Worm (Caenorhabditis elegans): ENCODE results near the gene W07G4.2.

DNA sequence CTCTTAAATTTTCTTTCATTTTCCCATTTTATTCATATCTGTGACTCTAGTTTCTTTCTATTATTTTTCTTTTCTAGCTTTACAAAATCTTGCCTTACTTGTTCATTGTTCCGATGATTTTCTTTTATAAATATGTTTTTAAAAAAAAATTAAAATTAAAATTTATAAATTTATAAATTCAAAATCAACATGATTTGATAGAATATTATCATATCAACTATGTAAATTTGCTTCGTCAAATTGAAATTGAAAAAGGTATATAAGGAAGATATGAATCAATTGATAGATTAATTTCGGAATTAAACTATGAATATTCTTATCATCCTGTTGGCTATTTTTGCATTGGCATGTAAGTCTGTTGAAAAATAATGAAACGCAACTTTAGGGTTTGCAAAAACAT lies 3.1 kb downstream of the W07G4.2 start, which contains the start of gene W07G4.1:
- TF ChIP-seq mdl-1 (tag; optimal IDR thresholded peaks at IDR 0.05) (no peak), nhr-12 (tag; optimal IDR thresholded peaks at IDR 0.05) (no peak), nhr-11 (tag; optimal IDR thresholded peaks at IDR 0.05) (no peak), ZK546.5 (tag; optimal IDR thresholded peaks at IDR 0.05) (no peak), blmp-1 (tag; optimal IDR thresholded peaks at IDR 0.05; ENCODE audit: insufficient read depth) (no peak), lin-13 (GFP tag; optimal IDR thresholded peaks at IDR 0.05) (no peak)

Data from whole organism, L2 larva.